Worm (Caenorhabditis elegans) whole organism, L3 larva: ENCODE data around the gene tag-329.

ENCODE experiments used
- R02D3.7 ChIP-seq: fragments of 150-350 bp; optimal IDR thresholded peaks from 2 replicates; lab custom pipeline; 2014; ENCODE audit warnings: missing biosample characterization, missing genetic modification characterization
- aly-2 ChIP-seq: fragments of 150-350 bp; optimal IDR thresholded peaks from 2 replicates; lab custom pipeline; 2014; ENCODE audit warnings: missing biosample characterization, missing genetic modification characterization
- ceh-16 ChIP-seq: sonication (generic microtip); optimal IDR thresholded peaks from 2 replicates; lab custom pipeline; 2017; ENCODE audit warnings: missing biosample characterization, missing genetic modification characterization
- ceh-28 ChIP-seq: fragments of 150-350 bp; optimal IDR thresholded peaks from 2 replicates; lab custom pipeline; 2014; ENCODE audit warnings: missing biosample characterization, missing genetic modification reagents, missing genetic modification characterization
- ceh-82 ChIP-seq: fragments of 150-350 bp; optimal IDR thresholded peaks from 2 replicates; lab custom pipeline; 2014; ENCODE audit warnings: missing biosample characterization, missing genetic modification characterization
- daf-12 ChIP-seq: fragments of 150-350 bp; optimal IDR thresholded peaks from 2 replicates; lab custom pipeline; 2014; ENCODE audit warnings: missing biosample characterization, missing genetic modification reagents, missing genetic modification characterization
- egl-27 ChIP-seq: sonication (generic microtip); optimal IDR thresholded peaks from 4 replicates; lab custom pipeline; 2017; ENCODE audit warnings: missing biosample characterization, missing genetic modification reagents, missing genetic modification characterization
- elt-1 ChIP-seq: fragments of 150-350 bp; optimal IDR thresholded peaks from 2 replicates; lab custom pipeline; 2014; ENCODE audit warnings: missing biosample characterization, missing genetic modification characterization
- elt-2 ChIP-seq: sonication (generic microtip); optimal IDR thresholded peaks from 2 replicates; lab custom pipeline; 2016; ENCODE audit warnings: missing genetic modification reagents, mild to moderate bottlenecking, missing genetic modification characterization, missing compliant biosample characterization
- elt-3 ChIP-seq, 3 experiments: fragments of 150-350 bp in 1 of 3; sonication (generic microtip) in 2 of 3; optimal IDR thresholded peaks; 2 replicates in 2 of 3; 4 replicates in 1 of 3; lab custom pipeline; 2014 to 2017; ENCODE audit warnings: missing biosample characterization in 3 of 3, missing genetic modification characterization in 3 of 3
- fkh-10 ChIP-seq: sonication (generic microtip); optimal IDR thresholded peaks from 2 replicates; lab custom pipeline; 2017; ENCODE audit warnings: missing biosample characterization, missing genetic modification reagents, missing genetic modification characterization
- fkh-2 ChIP-seq: fragments of 150-350 bp; optimal IDR thresholded peaks from 2 replicates; lab custom pipeline; 2014; ENCODE audit warnings: missing biosample characterization, missing genetic modification reagents, missing genetic modification characterization
- fos-1 ChIP-seq: fragments of 150-350 bp; optimal IDR thresholded peaks from 2 replicates; lab custom pipeline; 2014; ENCODE audit warnings: missing biosample characterization, missing genetic modification characterization
- hmg-11 ChIP-seq: sonication (generic microtip); optimal IDR thresholded peaks from 2 replicates; lab custom pipeline; 2016; ENCODE audit warnings: missing genetic modification characterization, missing compliant biosample characterization
- jun-1 ChIP-seq: fragments of 150-350 bp; optimal IDR thresholded peaks from 2 replicates; lab custom pipeline; 2014; ENCODE audit warnings: missing biosample characterization, missing genetic modification reagents, missing genetic modification characterization
- lin-15B ChIP-seq: fragments of 150-350 bp; optimal IDR thresholded peaks from 2 replicates; lab custom pipeline; 2014; ENCODE audit warnings: missing biosample characterization, missing genetic modification characterization
- lin-39 ChIP-seq: fragments of 150-350 bp; optimal IDR thresholded peaks from 2 replicates; lab custom pipeline; 2018; ENCODE audit warnings: missing biosample characterization, missing genetic modification reagents, missing genetic modification characterization
- mdl-1 ChIP-seq: fragments of 150-350 bp; optimal IDR thresholded peaks from 2 replicates; lab custom pipeline; 2014; ENCODE audit warnings: missing biosample characterization, missing genetic modification characterization
- mml-1 ChIP-seq: fragments of 150-350 bp; sonication (generic microtip); optimal IDR thresholded peaks from 3 replicates; lab custom pipeline; 2014; ENCODE audit warnings: missing biosample characterization, missing genetic modification characterization
- nfya-1 ChIP-seq: sonication (generic microtip); optimal IDR thresholded peaks from 2 replicates; lab custom pipeline; 2017; ENCODE audit warnings: missing genetic modification characterization, mild to moderate bottlenecking, missing compliant biosample characterization, antibody characterized with exemption, moderate library complexity; ENCODE audit not compliant: insufficient read depth
- nhr-11 ChIP-seq: fragments of 150-350 bp; optimal IDR thresholded peaks from 2 replicates; lab custom pipeline; 2014; ENCODE audit warnings: missing biosample characterization, missing genetic modification characterization
- nhr-12 ChIP-seq: fragments of 150-350 bp; optimal IDR thresholded peaks from 2 replicates; lab custom pipeline; 2014; ENCODE audit warnings: missing biosample characterization, missing genetic modification characterization
- nhr-23 ChIP-seq: fragments of 150-350 bp; optimal IDR thresholded peaks from 2 replicates; lab custom pipeline; 2014; ENCODE audit warnings: missing biosample characterization, missing genetic modification reagents, missing genetic modification characterization
- nhr-237 ChIP-seq: fragments of 150-350 bp; optimal IDR thresholded peaks from 2 replicates; lab custom pipeline; 2014; ENCODE audit warnings: missing biosample characterization, missing genetic modification characterization
- nhr-25 ChIP-seq: sonication (generic microtip); optimal IDR thresholded peaks from 2 replicates; lab custom pipeline; 2017; ENCODE audit warnings: missing biosample characterization, missing genetic modification characterization
- nhr-28 ChIP-seq: fragments of 150-350 bp; optimal IDR thresholded peaks from 2 replicates; lab custom pipeline; 2014; ENCODE audit warnings: missing biosample characterization, missing genetic modification characterization
- nhr-43 ChIP-seq: sonication (generic microtip); optimal IDR thresholded peaks from 2 replicates; lab custom pipeline; 2016; ENCODE audit warnings: mild to moderate bottlenecking, missing genetic modification characterization, missing compliant biosample characterization; ENCODE audit not compliant: poor library complexity, severe bottlenecking
- pha-4 ChIP-seq: fragments of 150-350 bp; optimal IDR thresholded peaks from 2 replicates; lab custom pipeline; 2014; ENCODE audit warnings: missing biosample characterization, missing genetic modification reagents, missing genetic modification characterization
- pqm-1 ChIP-seq: fragments of 150-350 bp; optimal IDR thresholded peaks from 2 replicates; lab custom pipeline; 2017; ENCODE audit warnings: missing biosample characterization, missing genetic modification characterization, inconsistent platforms
- sea-2 ChIP-seq: fragments of 150-350 bp; sonication (generic microtip); optimal IDR thresholded peaks from 4 replicates; lab custom pipeline; 2014; ENCODE audit warnings: missing biosample characterization, missing genetic modification reagents, missing genetic modification characterization
- skn-1 ChIP-seq: fragments of 150-350 bp; optimal IDR thresholded peaks from 2 replicates; lab custom pipeline; 2014; ENCODE audit warnings: missing biosample characterization, missing genetic modification characterization
- snpc-4 ChIP-seq: fragments of 150-350 bp; optimal IDR thresholded peaks from 2 replicates; lab custom pipeline; 2014; ENCODE audit warnings: missing biosample characterization, missing genetic modification characterization
- tbx-2 ChIP-seq: sonication (generic microtip); optimal IDR thresholded peaks from 2 replicates; lab custom pipeline; 2016; ENCODE audit warnings: mild to moderate bottlenecking, missing genetic modification characterization, missing compliant biosample characterization
- unc-39 ChIP-seq: sonication (generic microtip); optimal IDR thresholded peaks from 4 replicates; lab custom pipeline; 2017; ENCODE audit warnings: missing biosample characterization, missing genetic modification characterization
- unc-62 ChIP-seq: fragments of 150-350 bp; sonication (generic microtip); optimal IDR thresholded peaks from 4 replicates; lab custom pipeline; 2014; ENCODE audit warnings: missing biosample characterization, missing genetic modification reagents, missing genetic modification characterization
- zag-1 ChIP-seq: fragments of 150-350 bp; optimal IDR thresholded peaks from 2 replicates; lab custom pipeline; 2014; ENCODE audit warnings: missing biosample characterization, missing genetic modification characterization

Gene tag-329

DNA sequence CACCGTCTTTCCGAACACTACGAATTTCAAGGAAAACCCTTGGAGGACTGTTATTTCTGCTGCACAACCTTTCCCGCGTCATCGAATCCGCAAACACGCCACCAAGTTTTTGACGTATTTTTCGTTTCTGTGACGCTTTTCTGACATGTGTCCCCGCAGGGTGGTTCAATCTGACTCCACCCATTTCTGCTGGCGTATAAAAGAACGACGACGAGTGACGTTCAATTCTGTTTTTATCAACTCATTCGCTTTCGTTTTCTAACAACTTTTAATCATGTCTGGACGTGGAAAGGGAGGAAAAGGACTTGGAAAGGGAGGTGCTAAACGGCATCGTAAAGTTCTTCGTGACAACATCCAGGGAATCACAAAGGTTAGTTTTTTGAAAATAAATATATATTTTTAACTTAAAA lies 12.1 kb downstream of the tag-329 start, which contains the start of gene his-37 (continued):
- peak; percentile 99 for TF ChIP-seq nhr-11 (tag; lab: Kevin White, UChicago)

DNA sequence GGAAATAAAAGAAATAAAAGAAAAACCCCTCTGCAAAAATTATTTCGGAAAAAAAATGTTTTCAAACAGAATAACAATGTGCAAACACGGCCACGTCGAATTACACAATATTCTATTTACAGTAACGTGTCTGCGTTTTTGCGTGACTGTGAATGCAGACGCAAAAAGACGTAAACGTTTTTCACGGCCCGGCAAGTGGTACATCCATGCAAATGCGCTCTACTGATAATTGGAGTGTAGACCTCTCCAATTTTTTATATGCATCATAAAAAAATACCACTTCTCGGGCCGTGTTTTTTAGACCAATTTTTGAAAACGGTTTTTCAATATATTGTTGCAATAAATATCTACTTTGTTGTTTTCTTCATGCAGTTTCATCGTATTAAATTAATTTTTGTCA lies 14.7 kb downstream of the tag-329 start, which contains the start of gene nstp-10:
TSS of gene nstp-10 (minus strand) at position 378 of the 400 bp plus-strand sequence.
- no peak for TF ChIP-seq mdl-1 (tag; lab: Kevin White, UChicago)
- TF ChIP-seq snpc-4 (tag; lab: Kevin White, UChicago): peak; percentile 24
- no peak for TF ChIP-seq nhr-28 (tag; lab: Kevin White, UChicago)
- TF ChIP-seq nhr-23 (tag; lab: Kevin White, UChicago): peak; percentile 18
- TF ChIP-seq pha-4 (tag; lab: Kevin White, UChicago): peak; percentile 54
- TF ChIP-seq elt-1 (tag; lab: Kevin White, UChicago): no peak
- peak; percentile 25 for TF ChIP-seq nfya-1 (tag; lab: Kevin White, UChicago)
- no peak for TF ChIP-seq unc-39
- TF ChIP-seq daf-12 (tag; lab: Kevin White, UChicago): no peak
- TF ChIP-seq lin-15B: peak; percentile 18
- peak; percentile 22 for TF ChIP-seq nhr-25 (tag; lab: Kevin White, UChicago)
- peak; percentile 3 for TF ChIP-seq elt-2 (tag; lab: Kevin White, UChicago)

- no peak for TF ChIP-seq unc-62 (GFP tag; lab: Kevin White, UChicago)
- TF ChIP-seq skn-1 (tag; lab: Kevin White, UChicago): no peak
- peak; percentile 32 for TF ChIP-seq fkh-10 (GFP tag; lab: Kevin White, UChicago)
- TF ChIP-seq sea-2: no peak
- peak; percentile 34 for TF ChIP-seq nfya-1 (tag; lab: Kevin White, UChicago)
- no peak for TF ChIP-seq ceh-16 (tag; lab: Kevin White, UChicago)
- TF ChIP-seq lin-15B: no peak
- no peak for TF ChIP-seq mml-1 (tag; lab: Kevin White, UChicago)
Measured at ce11 chrV:9550313-9550712, 15.6 kb downstream of the tag-329 start, which contains the start of gene ehbp-1. Gene ehbp-1 (plus strand): TSS chrV:9550644.

ce11 chrV:9556668-9557067 lies 21.9 kb downstream of the tag-329 start:
- TF ChIP-seq zag-1 (tag; lab: Kevin White, UChicago) (no peak), fos-1 (tag; lab: Kevin White, UChicago) (no peak), lin-15B (no peak), nhr-12 (tag; lab: Kevin White, UChicago) (no peak), elt-3 (tag; optimal IDR thresholded peaks at IDR 0.05; lab: Kevin White, UChicago) (no peak), nhr-237 (tag; lab: Kevin White, UChicago) (no peak), pqm-1 (tag; lab: Kevin White, UChicago) (no peak), hmg-11 (tag; lab: Kevin White, UChicago) (no peak), jun-1 (no peak), fkh-2 (tag; lab: Kevin White, UChicago) (no peak), ceh-82 (tag; lab: Kevin White, UChicago) (no peak), nhr-23 (tag; lab: Kevin White, UChicago) (no peak)

ce11 chrV:9561624-9562179 lies 27.0 kb downstream of the tag-329 start, which contains the start of gene rgef-1:
Gene rgef-1 (minus strand): TSS chrV:9561674.
- TF ChIP-seq elt-3 (tag; optimal IDR thresholded peaks at IDR 0.05; lab: Kevin White, UChicago) (no peak), mdl-1 (tag; lab: Kevin White, UChicago) (peak; percentile 45), ceh-28 (tag; lab: Kevin White, UChicago) (peak; percentile 61), lin-15B (peak; percentile 43), skn-1 (tag; lab: Kevin White, UChicago) (peak; percentile 35), aly-2 (tag; lab: Kevin White, UChicago) (no peak), nfya-1 (tag; lab: Kevin White, UChicago) (peak; percentile 86), sea-2 (peak; percentile 43), pqm-1 (tag; lab: Kevin White, UChicago) (no peak), daf-12 (tag; lab: Kevin White, UChicago) (no peak), hmg-11 (tag; lab: Kevin White, UChicago) (peak; percentile 73), tbx-2 (peak; percentile 33), unc-62 (GFP tag; lab: Kevin White, UChicago) (peak; percentile 16), R02D3.7 (tag; lab: Kevin White, UChicago) (no peak), fkh-2 (tag; lab: Kevin White, UChicago) (no peak), unc-39 (no peak), nhr-12 (tag; lab: Kevin White, UChicago) (no peak), nhr-43 (tag; lab: Kevin White, UChicago) (no peak), elt-1 (tag; lab: Kevin White, UChicago) (no peak), fkh-10 (GFP tag; lab: Kevin White, UChicago) (peak; percentile 80), mml-1 (tag; lab: Kevin White, UChicago) (no peak), egl-27 (no peak), snpc-4 (tag; lab: Kevin White, UChicago) (peak; percentile 24), lin-39 (tag; lab: Kevin White, UChicago) (peak; percentile 73)
